Fruit fly (Drosophila melanogaster): ENCODE results near the gene Sk1.

The Sk1 gene

DNA sequence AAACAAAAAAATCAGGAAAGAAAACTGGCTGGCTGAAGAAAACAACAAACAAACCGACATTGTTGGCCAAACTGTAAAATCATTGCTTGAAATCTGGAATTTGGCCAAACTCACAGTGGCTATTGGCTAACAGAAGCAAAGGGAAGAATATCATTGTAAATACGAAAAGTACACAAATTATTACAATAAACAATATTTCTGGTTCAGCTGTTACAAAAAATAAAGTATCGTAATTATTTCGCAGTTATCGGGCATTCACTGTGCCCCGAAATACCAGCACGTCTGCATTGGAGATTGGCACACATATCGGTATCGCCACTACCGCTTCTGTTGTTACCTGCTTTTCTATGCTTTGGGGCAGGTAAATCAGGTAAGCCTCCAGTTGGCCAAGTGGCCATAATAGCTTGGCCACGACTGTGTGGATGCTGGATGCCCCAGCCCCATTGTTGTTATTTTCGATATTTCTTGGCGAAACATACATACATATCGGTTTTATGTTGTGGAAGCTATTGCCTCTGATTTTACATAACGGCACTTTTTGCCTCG is 8.8 kb downstream of the Sk1 start:
- TF ChIP-seq Sin3A (optimal IDR thresholded peaks at IDR 0.05): no peak
- no peak for TF ChIP-seq Myc (optimal IDR thresholded peaks at IDR 0.05)

dm6 chrX:11451630-11452029 is 9.3 kb downstream of the Sk1 start:
- TF ChIP-seq insv (optimal IDR thresholded peaks at IDR 0.05) (no peak), Sin3A (optimal IDR thresholded peaks at IDR 0.05) (no peak), Myc (optimal IDR thresholded peaks at IDR 0.05) (no peak), ttk (optimal IDR thresholded peaks at IDR 0.05) (no peak), psq (optimal IDR thresholded peaks at IDR 0.05) (no peak), h (optimal IDR thresholded peaks at IDR 0.05) (no peak)

- TF ChIP-seq psq (optimal IDR thresholded peaks at IDR 0.05): no peak
- no peak for TF ChIP-seq Sin3A (optimal IDR thresholded peaks at IDR 0.05)
- TF ChIP-seq h (optimal IDR thresholded peaks at IDR 0.05): no peak
- TF ChIP-seq Myc (optimal IDR thresholded peaks at IDR 0.05): no peak
- TF ChIP-seq ttk (optimal IDR thresholded peaks at IDR 0.05): no peak
- TF ChIP-seq insv (optimal IDR thresholded peaks at IDR 0.05): no peak
These were observed 10.6 kb downstream of the Sk1 start for dm6 chrX:11452846-11453391.

DNA sequence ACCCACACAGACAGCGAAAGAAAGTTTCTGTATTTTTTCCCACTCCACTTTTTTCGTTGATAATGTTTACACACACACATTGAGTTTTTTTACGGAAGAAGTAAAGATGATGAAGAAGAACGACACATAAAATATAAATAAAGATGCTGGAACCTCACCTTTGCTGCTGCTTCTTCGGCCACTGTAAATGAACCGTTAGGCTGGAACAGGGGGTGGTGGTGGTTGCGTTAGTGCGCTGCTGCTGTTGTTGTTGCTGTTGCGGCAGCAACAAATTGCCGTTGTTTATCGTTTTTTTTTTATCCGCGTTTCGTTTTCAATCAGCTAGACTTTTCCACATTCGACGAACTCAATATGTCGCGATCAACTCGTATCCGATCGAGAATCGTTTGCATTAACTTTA is 11.3 kb downstream of the Sk1 start:
- TF ChIP-seq Sin3A (optimal IDR thresholded peaks at IDR 0.05) (no peak), insv (optimal IDR thresholded peaks at IDR 0.05) (no peak), ttk (optimal IDR thresholded peaks at IDR 0.05) (no peak), h (optimal IDR thresholded peaks at IDR 0.05) (no peak), psq (optimal IDR thresholded peaks at IDR 0.05) (no peak), Myc (optimal IDR thresholded peaks at IDR 0.05) (no peak)

dm6 chrX:11454189-11454882 is 12.0 kb downstream of the Sk1 start, which contains the start of the genes Evi5 and HP5:
Evi5 (minus strand) TSS chrX:11454386.
HP5 (plus strand) TSS chrX:11454786.
- TF ChIP-seq insv (optimal IDR thresholded peaks at IDR 0.05) (no peak), ttk (optimal IDR thresholded peaks at IDR 0.05) (no peak), h (optimal IDR thresholded peaks at IDR 0.05) (no peak), Sin3A (optimal IDR thresholded peaks at IDR 0.05) (no peak), psq (optimal IDR thresholded peaks at IDR 0.05) (no peak)

dm6 chrX:11457149-11457548 is 14.8 kb downstream of the Sk1 start:
- no peak for TF ChIP-seq Myc (optimal IDR thresholded peaks at IDR 0.05)
- no peak for TF ChIP-seq psq (optimal IDR thresholded peaks at IDR 0.05)
- TF ChIP-seq Sin3A (optimal IDR thresholded peaks at IDR 0.05): no peak
- no peak for TF ChIP-seq ttk (optimal IDR thresholded peaks at IDR 0.05)
- TF ChIP-seq insv (optimal IDR thresholded peaks at IDR 0.05): no peak
- TF ChIP-seq h (optimal IDR thresholded peaks at IDR 0.05): no peak

- TF ChIP-seq Myc (optimal IDR thresholded peaks at IDR 0.05): no peak
- no peak for TF ChIP-seq psq (optimal IDR thresholded peaks at IDR 0.05)
- no peak for TF ChIP-seq Sin3A (optimal IDR thresholded peaks at IDR 0.05)
- TF ChIP-seq ttk (optimal IDR thresholded peaks at IDR 0.05): no peak
- TF ChIP-seq h (optimal IDR thresholded peaks at IDR 0.05): no peak
- no peak for TF ChIP-seq insv (optimal IDR thresholded peaks at IDR 0.05)
These were observed 16.8 kb downstream of the Sk1 start, which contains the start of gene CG43155 for dm6 chrX:11458912-11459836. CG43155 (plus strand) TSS chrX:11459786.

DNA sequence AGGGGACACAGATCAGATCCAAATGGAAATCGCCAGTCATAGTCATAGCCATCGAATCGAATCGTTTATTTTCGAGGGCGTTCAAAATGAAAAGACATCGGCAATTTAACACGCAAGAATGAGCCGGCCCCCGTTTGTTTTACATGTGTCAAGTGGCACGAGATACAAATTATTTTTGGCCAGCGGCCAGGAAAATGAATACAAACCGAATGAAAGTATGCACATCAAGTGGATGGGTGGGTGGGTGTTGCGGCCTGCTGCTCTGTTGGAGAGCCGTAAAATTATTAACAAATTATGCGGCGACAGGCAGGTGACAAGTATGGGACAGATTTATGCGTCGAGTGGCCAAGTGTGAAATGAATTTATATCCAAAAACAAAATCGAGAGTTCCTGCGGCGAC is 21.7 kb downstream of the Sk1 start:
- no peak for TF ChIP-seq Sin3A (optimal IDR thresholded peaks at IDR 0.05)
- no peak for TF ChIP-seq h (optimal IDR thresholded peaks at IDR 0.05)
- no peak for TF ChIP-seq Myc (optimal IDR thresholded peaks at IDR 0.05)
- no peak for TF ChIP-seq ttk (optimal IDR thresholded peaks at IDR 0.05)
- no peak for TF ChIP-seq psq (optimal IDR thresholded peaks at IDR 0.05)
- TF ChIP-seq insv (optimal IDR thresholded peaks at IDR 0.05): no peak

DNA sequence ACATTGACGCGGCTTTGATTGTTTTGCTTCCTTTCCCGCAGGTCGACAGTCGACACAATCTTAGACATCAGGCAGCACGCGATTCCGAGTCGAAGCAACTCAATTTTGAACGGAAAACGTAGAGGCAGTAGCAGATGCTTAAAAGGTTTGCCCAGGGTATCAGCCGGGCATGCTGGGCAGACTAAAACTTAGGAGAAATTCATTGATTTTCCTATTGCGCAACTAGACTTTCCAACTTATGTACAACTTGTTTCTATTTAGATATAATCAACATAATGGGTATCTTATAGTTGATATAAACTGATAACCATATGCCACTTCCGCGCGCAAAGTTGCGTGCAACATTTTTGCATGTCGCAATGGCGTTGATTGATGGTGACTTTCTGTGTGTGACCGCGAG is 24.4 kb downstream of the Sk1 start:
- TF ChIP-seq Myc (optimal IDR thresholded peaks at IDR 0.05) (no peak), Sin3A (optimal IDR thresholded peaks at IDR 0.05) (no peak), ttk (optimal IDR thresholded peaks at IDR 0.05) (no peak), psq (optimal IDR thresholded peaks at IDR 0.05) (no peak), insv (optimal IDR thresholded peaks at IDR 0.05) (no peak), h (optimal IDR thresholded peaks at IDR 0.05) (no peak)

dm6 chrX:11468304-11468703 is 26.0 kb downstream of the Sk1 start:
- no peak for TF ChIP-seq ttk (optimal IDR thresholded peaks at IDR 0.05)
- no peak for TF ChIP-seq psq (optimal IDR thresholded peaks at IDR 0.05)
- no peak for TF ChIP-seq Sin3A (optimal IDR thresholded peaks at IDR 0.05)
- no peak for TF ChIP-seq h (optimal IDR thresholded peaks at IDR 0.05)
- no peak for TF ChIP-seq insv (optimal IDR thresholded peaks at IDR 0.05)
- no peak for TF ChIP-seq Myc (optimal IDR thresholded peaks at IDR 0.05)

dm6 chrX:11476758-11477157 is 34.4 kb downstream of the Sk1 start, which contains the start of gene Cyp4g15:
Cyp4g15 (plus strand) TSS chrX:11477058.
- no peak for TF ChIP-seq Sin3A (optimal IDR thresholded peaks at IDR 0.05)
- TF ChIP-seq psq (optimal IDR thresholded peaks at IDR 0.05): no peak
- no peak for TF ChIP-seq ttk (optimal IDR thresholded peaks at IDR 0.05)
- no peak for TF ChIP-seq insv (optimal IDR thresholded peaks at IDR 0.05)
- TF ChIP-seq Myc (optimal IDR thresholded peaks at IDR 0.05): no peak
- no peak for TF ChIP-seq h (optimal IDR thresholded peaks at IDR 0.05)

dm6 chrX:11483297-11483696 is 41.0 kb downstream of the Sk1 start, which contains the start of gene Uba5:
Uba5 (plus strand) TSS chrX:11483518.
- TF ChIP-seq Myc (optimal IDR thresholded peaks at IDR 0.05) (no peak), Sin3A (optimal IDR thresholded peaks at IDR 0.05) (no peak), h (optimal IDR thresholded peaks at IDR 0.05) (no peak), insv (optimal IDR thresholded peaks at IDR 0.05) (no peak), ttk (optimal IDR thresholded peaks at IDR 0.05) (no peak), psq (optimal IDR thresholded peaks at IDR 0.05) (no peak)

Measured in Kc167 (cell line).